Worm (Caenorhabditis elegans): ENCODE measurements around the gene lin-46.
A peak's percentile ranks its signal among the peaks of the same experiment; 100 is the strongest.

Gene lin-46

ce11 chrV:12944775-12945174 is 23.9 kb upstream of the lin-46 start, which contains the start of gene grl-2:
Gene grl-2, plus strand, starts transcription at chrV:12945075.
- TF ChIP-seq mcd-1 (GFP tag; IDR thresholded peaks at IDR 0.05) (no peak), zfh-2 (GFP tag; conservative IDR thresholded peaks at IDR 0.05) (no peak), hmg-1.2 (GFP tag; IDR thresholded peaks at IDR 0.05) (no peak), xnd-1 (tag; optimal IDR thresholded peaks at IDR 0.05) (no peak), snpc-1.1 (tag; optimal IDR thresholded peaks at IDR 0.05; ENCODE audit: insufficient read depth) (no peak), egl-44 (GFP tag; IDR thresholded peaks at IDR 0.05) (no peak), hlh-26 (GFP tag; conservative IDR thresholded peaks at IDR 0.05) (no peak), hrde-1 (tag; optimal IDR thresholded peaks at IDR 0.05; ENCODE audit: borderline replicate concordance) (no peak), D2030.7 (GFP tag; IDR thresholded peaks at IDR 0.05) (no peak), repo-1 (tag; optimal IDR thresholded peaks at IDR 0.05) (no peak), ets-4 (GFP tag; optimal IDR thresholded peaks at IDR 0.05) (no peak), bed-2 (GFP tag; IDR thresholded peaks at IDR 0.05) (no peak), cebp-2 (GFP tag; IDR thresholded peaks at IDR 0.05) (no peak), F33H1.4 (GFP tag; IDR thresholded peaks at IDR 0.05) (no peak), F10E7.11 (tag; optimal IDR thresholded peaks at IDR 0.05) (no peak), lin-26 (GFP tag; IDR thresholded peaks at IDR 0.05) (no peak), B0336.3 (GFP tag; IDR thresholded peaks at IDR 0.05) (no peak), fkh-3 (tag; optimal IDR thresholded peaks at IDR 0.05) (no peak)

ce11 chrV:12949607-12950006 is 19.0 kb upstream of the lin-46 start, which contains the start of gene T16G1.13:
Gene T16G1.13, plus strand, starts transcription at chrV:12949907.
- TF ChIP-seq F10E7.11 (tag; optimal IDR thresholded peaks at IDR 0.05) (no peak), F22D6.2 (tag; optimal IDR thresholded peaks at IDR 0.05) (no peak), hmg-1.2 (GFP tag; IDR thresholded peaks at IDR 0.05) (no peak), madf-6 (GFP tag; IDR thresholded peaks at IDR 0.05) (no peak), athp-1 (tag; optimal IDR thresholded peaks at IDR 0.05) (no peak), hsf-1 (GFP tag; IDR thresholded peaks at IDR 0.05) (no peak), aptf-3 (GFP tag; IDR thresholded peaks at IDR 0.05) (no peak), attf-5 (GFP tag; optimal IDR thresholded peaks at IDR 0.05) (no peak), T07F8.4 (tag; optimal IDR thresholded peaks at IDR 0.05) (no peak), bed-2 (GFP tag; IDR thresholded peaks at IDR 0.05) (no peak), hlh-12 (tag; optimal IDR thresholded peaks at IDR 0.05) (no peak), fkh-3 (tag; optimal IDR thresholded peaks at IDR 0.05) (no peak), sdz-38 (tag; optimal IDR thresholded peaks at IDR 0.05) (no peak), Y79H2A.3 (GFP tag; conservative IDR thresholded peaks at IDR 0.05) (no peak), lir-1 (GFP tag; conservative IDR thresholded peaks at IDR 0.05) (no peak), tlf-1 (GFP tag; optimal IDR thresholded peaks at IDR 0.05) (no peak), F57C9.4 (tag; optimal IDR thresholded peaks at IDR 0.05) (no peak), bed-1 (GFP tag; IDR thresholded peaks at IDR 0.05) (no peak)

ce11 chrV:12950812-12951528 is 17.7 kb upstream of the lin-46 start, which contains the start of the genes T16G1.9 and T16G1.18:
Gene T16G1.9, minus strand, starts transcription at chrV:12950862.
Gene T16G1.18, plus strand, starts transcription at chrV:12951304.
- TF ChIP-seq him-1 (tag; optimal IDR thresholded peaks at IDR 0.05) = no peak
- TF ChIP-seq let-607 (tag; optimal IDR thresholded peaks at IDR 0.05) = peak; percentile 86 to 92
- peak; percentile 19 for TF ChIP-seq efl-1 (GFP tag; optimal IDR thresholded peaks at IDR 0.05)
- TF ChIP-seq mcd-1 (GFP tag; IDR thresholded peaks at IDR 0.05) = peak; percentile 35; the same call in 1 of the 2 replicates
- peak; percentile 81; the same call in 1 of the 2 replicates for TF ChIP-seq hmg-1.2 (GFP tag; IDR thresholded peaks at IDR 0.05)
- TF ChIP-seq mel-28 (tag; optimal IDR thresholded peaks at IDR 0.05; ENCODE audit: borderline replicate concordance) = no peak
- TF ChIP-seq snpc-1.3 (tag; optimal IDR thresholded peaks at IDR 0.05; ENCODE audit: insufficient read depth) = no peak
- no peak for TF ChIP-seq nhr-179 (tag; optimal IDR thresholded peaks at IDR 0.05)
- TF ChIP-seq aptf-2 (GFP tag; conservative IDR thresholded peaks at IDR 0.05) = no peak
- peak; percentile 37; the same call in 1 of the 2 replicates for TF ChIP-seq dox-1 (GFP tag; IDR thresholded peaks at IDR 0.05)
- TF ChIP-seq Y56A3A.18 (GFP tag; IDR thresholded peaks at IDR 0.05) = no peak
- peak; percentile 68 for TF ChIP-seq attf-5 (GFP tag; optimal IDR thresholded peaks at IDR 0.05)
- peak; percentile 81 for TF ChIP-seq attf-3 (GFP tag; conservative IDR thresholded peaks at IDR 0.05)
- TF ChIP-seq Y79H2A.3 (GFP tag; conservative IDR thresholded peaks at IDR 0.05) = no peak
- TF ChIP-seq nhr-80 (tag; optimal IDR thresholded peaks at IDR 0.05) = peak; percentile 51
- no peak for TF ChIP-seq chd-7 (tag; optimal IDR thresholded peaks at IDR 0.05)
